Fruit fly (Drosophila melanogaster) whole organism, pupa: Measurements from ENCODE around the gene CG9331.

Experiments
- CG10348 ChIP-seq: fragments of 200-800 bp; sonication (Bioruptor generic); IDR thresholded peaks from 2 replicates; pipeline ENCODE4 v1.3.6; 2022; ENCODE audit warnings: missing biosample characterization, missing genetic modification characterization
- CG12605 ChIP-seq: fragments of 200-800 bp; sonication (Bioruptor generic); IDR thresholded peaks from 2 replicates; pipeline ENCODE4 v1.3.6; 2022; ENCODE audit warnings: missing biosample characterization, missing genetic modification characterization
- CG13204 ChIP-seq: fragments of 200-800 bp; sonication (Bioruptor generic); optimal IDR thresholded peaks from 2 replicates; lab custom pipeline; 2018; ENCODE audit warnings: missing biosample characterization, mild to moderate bottlenecking, missing genetic modification characterization, moderate library complexity
- CG14655 ChIP-seq: fragments of 200-800 bp; sonication (Bioruptor generic); optimal IDR thresholded peaks from 3 replicates; lab custom pipeline; 2017; ENCODE audit warnings: mild to moderate bottlenecking, missing biosample characterization, missing genetic modification reagents, missing genetic modification characterization
- CG15710 ChIP-seq: fragments of 200-800 bp; sonication (Bioruptor generic); optimal IDR thresholded peaks from 2 replicates; lab custom pipeline; 2018; ENCODE audit warnings: missing biosample characterization, mild to moderate bottlenecking, missing genetic modification characterization, moderate library complexity
- CG17806 ChIP-seq: fragments of 200-800 bp; sonication (Bioruptor generic); optimal IDR thresholded peaks from 2 replicates; lab custom pipeline; 2018; ENCODE audit warnings: missing biosample characterization, mild to moderate bottlenecking, missing genetic modification characterization, moderate library complexity
- CG32121 ChIP-seq: fragments of 200-800 bp; sonication (Bioruptor generic); IDR thresholded peaks from 2 replicates; pipeline ENCODE4 v1.3.6; 2022; ENCODE audit warnings: missing biosample characterization, missing genetic modification characterization
- CG34367 ChIP-seq: fragments of 200-800 bp; sonication (Bioruptor generic); optimal IDR thresholded peaks from 2 replicates; lab custom pipeline; 2018; ENCODE audit warnings: missing biosample characterization, mild to moderate bottlenecking, missing genetic modification characterization
- CG4496 ChIP-seq: fragments of 200-800 bp; sonication (Bioruptor generic); IDR thresholded peaks from 3 replicates; pipeline ENCODE4 v1.3.6; 2022; ENCODE audit warnings: missing biosample characterization, missing genetic modification characterization
- CG8159 ChIP-seq: fragments of 200-800 bp; sonication (Bioruptor generic); optimal IDR thresholded peaks from 3 replicates; lab custom pipeline; 2018; ENCODE audit warnings: missing biosample characterization, mild to moderate bottlenecking, missing genetic modification characterization, moderate library complexity
- CG8301 ChIP-seq: fragments of 200-800 bp; sonication (Bioruptor generic); optimal IDR thresholded peaks from 2 replicates; lab custom pipeline; 2018; ENCODE audit warnings: missing biosample characterization, mild to moderate bottlenecking, missing genetic modification characterization
- CG9948 ChIP-seq: fragments of 200-800 bp; sonication (Bioruptor generic); optimal IDR thresholded peaks from 2 replicates; lab custom pipeline; 2018; ENCODE audit warnings: missing biosample characterization, mild to moderate bottlenecking, missing genetic modification characterization, moderate library complexity
- D1 ChIP-seq: fragments of 200-800 bp; sonication (Bioruptor generic); optimal IDR thresholded peaks from 2 replicates; lab custom pipeline; 2018; ENCODE audit warnings: missing biosample characterization, mild to moderate bottlenecking, missing genetic modification characterization, moderate library complexity
- EcR ChIP-seq: fragments of 200-800 bp; sonication (Bioruptor generic); optimal IDR thresholded peaks from 3 replicates; lab custom pipeline; 2019; ENCODE audit warnings: missing biosample characterization, missing genetic modification characterization, mild to moderate bottlenecking, moderate library complexity, missing genetic modification reagents
- Ets98B ChIP-seq: fragments of 200-800 bp; sonication (Bioruptor generic); IDR thresholded peaks from 2 replicates; pipeline ENCODE4 v1.3.6; 2022; ENCODE audit warnings: missing biosample characterization, missing genetic modification characterization
- Pif1A ChIP-seq: fragments of 200-800 bp; sonication (Bioruptor generic); optimal IDR thresholded peaks from 3 replicates; lab custom pipeline; 2016; ENCODE audit warnings: missing biosample characterization, missing genetic modification characterization
- Pif1B ChIP-seq: fragments of 200-800 bp; sonication (Bioruptor generic); optimal IDR thresholded peaks from 3 replicates; lab custom pipeline; 2016; ENCODE audit warnings: missing biosample characterization, missing genetic modification characterization
- Snoo ChIP-seq: fragments of 200-800 bp; sonication (Bioruptor generic); optimal IDR thresholded peaks from 3 replicates; lab custom pipeline; 2017; ENCODE audit warnings: missing biosample characterization, mild to moderate bottlenecking, missing genetic modification characterization, inconsistent platforms
- fd96Ca ChIP-seq: fragments of 200-800 bp; sonication (Bioruptor generic); IDR thresholded peaks from 3 replicates; pipeline ENCODE4 v1.3.6; 2022; ENCODE audit warnings: missing biosample characterization, missing genetic modification characterization
- gl ChIP-seq: fragments of 200-800 bp; sonication (Bioruptor generic); optimal IDR thresholded peaks from 2 replicates; lab custom pipeline; 2018; ENCODE audit warnings: missing biosample characterization, mild to moderate bottlenecking, missing genetic modification characterization
- rn ChIP-seq: fragments of 200-800 bp; sonication (Bioruptor generic); IDR thresholded peaks from 2 replicates; pipeline ENCODE4 v1.3.6; 2022; ENCODE audit warnings: missing biosample characterization, missing genetic modification characterization

Gene CG9331

DNA sequence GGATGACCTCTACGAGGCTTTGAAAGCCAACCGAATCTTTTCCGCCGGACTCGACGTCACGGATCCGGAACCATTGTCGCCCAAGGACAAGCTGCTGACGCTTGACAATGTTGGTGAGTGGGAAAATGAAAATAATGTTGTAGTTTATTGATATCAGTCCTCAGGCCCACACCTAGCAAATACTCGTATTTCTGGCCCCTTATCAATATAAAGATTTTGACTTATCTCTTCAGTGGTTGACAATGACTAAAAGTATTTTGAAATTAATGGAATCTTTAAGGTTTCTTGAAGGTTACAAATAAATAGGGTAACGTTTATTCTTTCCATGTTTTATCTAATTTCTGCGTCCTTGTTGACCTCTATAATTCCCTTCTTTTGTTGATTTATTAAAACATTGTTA lies 4.4 kb downstream of the CG9331 start:
- TF ChIP-seq fd96Ca (GFP tag; lab: Robert Waterston, UW) (no peak), CG12605 (no peak), CG13204 (GFP tag; lab: Kevin White, UChicago) (no peak), CG15710 (tag; lab: Kevin White, UChicago) (no peak), CG17806 (tag; lab: Kevin White, UChicago) (no peak), CG4496 (GFP tag; lab: Robert Waterston, UW) (no peak), Pif1B (no peak)

DNA sequence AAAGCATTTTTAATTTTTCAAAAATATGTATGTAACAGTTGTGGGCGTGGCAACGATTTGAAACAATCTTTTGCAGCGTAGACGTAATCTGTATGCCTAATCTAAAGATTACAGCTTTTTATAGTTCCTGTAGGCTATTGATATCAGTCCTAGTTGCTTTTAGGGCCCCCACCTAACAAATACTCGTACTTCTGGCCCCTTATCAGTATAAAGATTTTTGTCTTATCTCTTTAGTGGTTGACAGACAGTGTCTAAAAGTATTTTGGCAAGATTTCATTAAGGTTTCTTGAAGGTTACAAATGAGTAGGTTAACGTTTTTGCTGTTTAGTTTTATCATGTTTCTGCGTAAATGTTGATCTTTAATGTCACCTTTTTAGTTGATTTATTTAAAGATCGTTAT lies 6.1 kb downstream of the CG9331 start:
- TF ChIP-seq CG13204 (GFP tag; lab: Kevin White, UChicago) (no peak), CG12605 (no peak)

- TF ChIP-seq Pif1A, result no peak
- no peak for TF ChIP-seq CG9948 (tag; lab: Kevin White, UChicago)
- no peak for TF ChIP-seq Ets98B (GFP tag; lab: Robert Waterston, UW)
- TF ChIP-seq rn (GFP tag; lab: Robert Waterston, UW), result no peak
- TF ChIP-seq CG17806 (tag; lab: Kevin White, UChicago), result no peak
- TF ChIP-seq EcR, result no peak
- no peak for TF ChIP-seq Snoo
- no peak for TF ChIP-seq CG8301 (tag; lab: Kevin White, UChicago)
- no peak for TF ChIP-seq CG32121 (GFP tag; lab: Robert Waterston, UW)
- no peak for TF ChIP-seq CG15710 (tag; lab: Kevin White, UChicago)
- TF ChIP-seq CG10348 (GFP tag; lab: Robert Waterston, UW), result no peak
- no peak for TF ChIP-seq CG4496 (GFP tag; lab: Robert Waterston, UW)
- no peak for TF ChIP-seq fd96Ca (GFP tag; lab: Robert Waterston, UW)
- TF ChIP-seq CG12605, result no peak
- no peak for TF ChIP-seq gl (tag; lab: Kevin White, UChicago)
These were observed 6.7 kb downstream of the CG9331 start, which contains the start of gene CG31673 for dm6 chr2L:20829309-20829708. TSS of gene CG31673 (plus strand) at chr2L:20829609.

dm6 chr2L:20829755-20830396 lies 7.2 kb downstream of the CG9331 start:
- no peak for TF ChIP-seq CG15710 (tag; lab: Kevin White, UChicago)
- no peak for TF ChIP-seq CG9948 (tag; lab: Kevin White, UChicago)
- peak; percentile 6; the same call in 1 of the 3 replicates for TF ChIP-seq CG4496 (GFP tag; lab: Robert Waterston, UW)

dm6 chr2L:20831060-20831459 lies 8.4 kb downstream of the CG9331 start, which contains the start of gene CG31674:
TSS of gene CG31674 (plus strand) at chr2L:20831262.
- TF ChIP-seq CG14655 (no peak), CG17806 (tag; lab: Kevin White, UChicago) (no peak), Ets98B (GFP tag; lab: Robert Waterston, UW) (no peak), D1 (tag; lab: Kevin White, UChicago) (no peak), CG32121 (GFP tag; lab: Robert Waterston, UW) (no peak), fd96Ca (GFP tag; lab: Robert Waterston, UW) (no peak), CG13204 (GFP tag; lab: Kevin White, UChicago) (no peak), EcR (no peak), CG9948 (tag; lab: Kevin White, UChicago) (no peak), CG34367 (tag; lab: Kevin White, UChicago) (no peak), Pif1B (no peak), Snoo (no peak), CG10348 (GFP tag; lab: Robert Waterston, UW) (no peak), CG4496 (GFP tag; lab: Robert Waterston, UW) (no peak), gl (tag; lab: Kevin White, UChicago) (no peak)

DNA sequence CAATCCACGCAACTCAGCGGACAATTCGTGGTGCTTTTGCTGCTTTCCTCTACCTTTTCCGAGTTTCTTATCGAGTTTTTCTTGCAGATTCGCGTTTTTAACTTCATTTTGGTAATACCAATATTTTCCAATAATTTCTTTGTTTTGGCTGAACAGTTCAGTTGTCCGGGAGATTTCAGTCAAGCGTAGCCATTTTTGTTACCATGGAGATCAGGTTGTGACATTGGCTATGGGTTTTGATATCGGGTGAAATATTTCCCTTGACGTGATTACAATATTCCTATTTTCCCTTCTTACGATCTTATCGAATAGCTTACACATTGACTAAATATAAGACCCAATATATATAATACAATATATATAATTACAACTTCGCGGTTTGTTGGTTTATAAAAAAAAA lies 12.9 kb downstream of the CG9331 start, which contains the start of gene Oseg5:
TSS of gene Oseg5 (minus strand) at position 340 of the 400 bp plus-strand sequence.
- TF ChIP-seq CG8159 (tag; lab: Kevin White, UChicago) (no peak), CG34367 (tag; lab: Kevin White, UChicago) (no peak), D1 (tag; lab: Kevin White, UChicago) (no peak), CG9948 (tag; lab: Kevin White, UChicago) (no peak), CG17806 (tag; lab: Kevin White, UChicago) (no peak), EcR (no peak), Pif1A (no peak), CG8301 (tag; lab: Kevin White, UChicago) (no peak), CG4496 (GFP tag; lab: Robert Waterston, UW) (no peak)

dm6 chr2L:20837885-20838284 lies 15.3 kb downstream of the CG9331 start, which contains the start of gene Spn38F:
TSS of gene Spn38F (minus strand) at chr2L:20837985.
- TF ChIP-seq Pif1B, result no peak
- no peak for TF ChIP-seq Snoo
- TF ChIP-seq CG32121 (GFP tag; lab: Robert Waterston, UW), result no peak
- TF ChIP-seq CG4496 (GFP tag; lab: Robert Waterston, UW), result no peak
- no peak for TF ChIP-seq EcR
- TF ChIP-seq CG8159 (tag; lab: Kevin White, UChicago), result no peak
- no peak for TF ChIP-seq CG8301 (tag; lab: Kevin White, UChicago)
- TF ChIP-seq fd96Ca (GFP tag; lab: Robert Waterston, UW), result no peak
- TF ChIP-seq CG13204 (GFP tag; lab: Kevin White, UChicago), result no peak
- no peak for TF ChIP-seq Ets98B (GFP tag; lab: Robert Waterston, UW)
- no peak for TF ChIP-seq CG34367 (tag; lab: Kevin White, UChicago)
